Worm (Caenorhabditis elegans) whole organism, mixed stage, embryonic: ENCODE measurements around the gene wago-4.

Experiments
- flh-1 ChIP-seq: fragments of 200-800 bp; sonication (Bioruptor generic); optimal IDR thresholded peaks from 2 replicates; lab custom pipeline; 2018; ENCODE audit warnings: mild to moderate bottlenecking, missing genetic modification characterization, moderate library complexity, missing compliant biosample characterization
- lin-32 ChIP-seq: fragments of 200-800 bp; sonication (Bioruptor generic); optimal IDR thresholded peaks from 2 replicates; lab custom pipeline; 2018; ENCODE audit warnings: mild to moderate bottlenecking, missing genetic modification characterization, missing compliant biosample characterization
- lsy-2 ChIP-seq: fragments of 150-350 bp; optimal IDR thresholded peaks from 2 replicates; lab custom pipeline; 2014; ENCODE audit warnings: missing biosample characterization, missing genetic modification characterization
- nhr-237 ChIP-seq: fragments of 150-350 bp; optimal IDR thresholded peaks from 2 replicates; lab custom pipeline; 2014; ENCODE audit warnings: missing biosample characterization, missing genetic modification characterization
- sptf-1 ChIP-seq: sonication (generic microtip); optimal IDR thresholded peaks from 2 replicates; lab custom pipeline; 2017; ENCODE audit warnings: mild to moderate bottlenecking, missing genetic modification characterization, moderate library complexity, missing compliant biosample characterization
- unc-39 ChIP-seq: fragments of 150-350 bp; optimal IDR thresholded peaks from 2 replicates; lab custom pipeline; 2014; ENCODE audit warnings: missing biosample characterization, missing genetic modification characterization
- ztf-11 ChIP-seq: fragments of 150-350 bp; optimal IDR thresholded peaks from 2 replicates; lab custom pipeline; 2014; ENCODE audit warnings: missing biosample characterization, missing genetic modification characterization

ce11 chrII:12884972-12885371 is 34.4 kb upstream of the wago-4 start, which contains the start of gene sra-14:
- no peak for TF ChIP-seq flh-1 (GFP tag; lab: Kevin White, UChicago)
- TF ChIP-seq nhr-237 (tag; lab: Kevin White, UChicago) = no peak
- no peak for TF ChIP-seq lin-32 (GFP tag; lab: Kevin White, UChicago)
- TF ChIP-seq lsy-2 (tag; lab: Kevin White, UChicago) = no peak
- TF ChIP-seq sptf-1 (tag; lab: Kevin White, UChicago) = no peak
- TF ChIP-seq unc-39 (tag; lab: Kevin White, UChicago) = no peak
- TF ChIP-seq ztf-11 (tag; lab: Kevin White, UChicago) = no peak
